Worm (Caenorhabditis elegans): ENCODE results near the gene ZC404.16.

ce11 chrV:6783044-6783625 is 9.5 kb upstream of the ZC404.16 start:
- TF ChIP-seq nhr-76 (tag; optimal IDR thresholded peaks at IDR 0.05) (no peak), nhr-11 (tag; optimal IDR thresholded peaks at IDR 0.05) (no peak), F16B12.6 (tag; optimal IDR thresholded peaks at IDR 0.05) (no peak), snpc-4 (tag; optimal IDR thresholded peaks at IDR 0.05) (no peak), blmp-1 (tag; optimal IDR thresholded peaks at IDR 0.05) (no peak), unc-62 (GFP tag; optimal IDR thresholded peaks at IDR 0.05) (no peak), lsy-2 (tag; optimal IDR thresholded peaks at IDR 0.05) (no peak), C16A3.4 (tag; optimal IDR thresholded peaks at IDR 0.05) (no peak), aly-2 (tag; optimal IDR thresholded peaks at IDR 0.05) (no peak), zip-4 (GFP tag; optimal IDR thresholded peaks at IDR 0.05) (no peak), ceh-8 (GFP tag; optimal IDR thresholded peaks at IDR 0.05) (no peak)

Measured in whole organism, L1 larva.